Worm (Caenorhabditis elegans) whole organism, L3 larva: ENCODE data around the gene ptd-2.

Experiments used
- ZK546.5 ChIP-seq: sonication (generic microtip); optimal IDR thresholded peaks from 2 replicates; lab custom pipeline; 2017; ENCODE audit warnings: missing biosample characterization, missing genetic modification characterization
- ceh-82 ChIP-seq: fragments of 150-350 bp; optimal IDR thresholded peaks from 2 replicates; lab custom pipeline; 2014; ENCODE audit warnings: missing biosample characterization, missing genetic modification characterization
- egl-27 ChIP-seq: sonication (generic microtip); optimal IDR thresholded peaks from 4 replicates; lab custom pipeline; 2017; ENCODE audit warnings: missing biosample characterization, missing genetic modification reagents, missing genetic modification characterization
- elt-2 ChIP-seq: sonication (generic microtip); optimal IDR thresholded peaks from 2 replicates; lab custom pipeline; 2016; ENCODE audit warnings: missing genetic modification reagents, mild to moderate bottlenecking, missing genetic modification characterization, missing compliant biosample characterization
- fkh-10 ChIP-seq: sonication (generic microtip); optimal IDR thresholded peaks from 2 replicates; lab custom pipeline; 2017; ENCODE audit warnings: missing biosample characterization, missing genetic modification reagents, missing genetic modification characterization
- nfya-1 ChIP-seq: sonication (generic microtip); optimal IDR thresholded peaks from 2 replicates; lab custom pipeline; 2017; ENCODE audit warnings: missing genetic modification characterization, mild to moderate bottlenecking, missing compliant biosample characterization, antibody characterized with exemption, moderate library complexity; ENCODE audit not compliant: insufficient read depth
- nhr-11 ChIP-seq: fragments of 150-350 bp; optimal IDR thresholded peaks from 2 replicates; lab custom pipeline; 2014; ENCODE audit warnings: missing biosample characterization, missing genetic modification characterization
- nhr-12 ChIP-seq: fragments of 150-350 bp; optimal IDR thresholded peaks from 2 replicates; lab custom pipeline; 2014; ENCODE audit warnings: missing biosample characterization, missing genetic modification characterization
- nhr-76 ChIP-seq: fragments of 150-350 bp; sonication (generic microtip); optimal IDR thresholded peaks from 5 replicates; lab custom pipeline; 2014; ENCODE audit warnings: missing biosample characterization, missing genetic modification characterization
- pha-4 ChIP-seq: fragments of 150-350 bp; optimal IDR thresholded peaks from 2 replicates; lab custom pipeline; 2014; ENCODE audit warnings: missing biosample characterization, missing genetic modification reagents, missing genetic modification characterization
- sea-2 ChIP-seq: fragments of 150-350 bp; sonication (generic microtip); optimal IDR thresholded peaks from 4 replicates; lab custom pipeline; 2014; ENCODE audit warnings: missing biosample characterization, missing genetic modification reagents, missing genetic modification characterization
- snpc-4 ChIP-seq: fragments of 150-350 bp; optimal IDR thresholded peaks from 2 replicates; lab custom pipeline; 2014; ENCODE audit warnings: missing biosample characterization, missing genetic modification characterization
- unc-62 ChIP-seq: fragments of 150-350 bp; sonication (generic microtip); optimal IDR thresholded peaks from 4 replicates; lab custom pipeline; 2014; ENCODE audit warnings: missing biosample characterization, missing genetic modification reagents, missing genetic modification characterization
- ztf-4 ChIP-seq: fragments of 150-350 bp; optimal IDR thresholded peaks from 2 replicates; lab custom pipeline; 2014; ENCODE audit warnings: missing biosample characterization, missing genetic modification characterization

DNA sequence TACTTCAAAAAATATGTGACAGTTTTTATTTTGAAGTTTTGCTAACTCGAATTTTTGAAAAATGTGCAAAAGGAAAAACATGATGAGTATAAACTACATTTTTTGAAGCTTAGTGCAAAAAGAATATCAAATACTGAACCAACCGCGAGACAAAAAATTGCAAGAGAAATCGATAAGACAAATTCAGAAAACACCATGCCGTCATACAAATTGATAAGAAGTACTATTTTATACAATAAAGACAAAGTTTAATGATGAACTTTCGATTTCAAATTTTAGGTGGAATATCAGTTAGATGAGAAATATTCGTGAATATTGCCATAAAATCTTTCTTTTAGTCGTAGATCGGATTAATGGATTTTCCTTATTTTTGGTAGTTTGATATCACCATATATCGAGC is 12.7 kb downstream of the ptd-2 start:
- TF ChIP-seq ceh-82 (tag; lab: Kevin White, UChicago) (no peak), fkh-10 (no peak), nhr-11 (no peak), nhr-76 (tag; lab: Kevin White, UChicago) (no peak), nfya-1 (tag; lab: Kevin White, UChicago) (no peak), ZK546.5 (tag; lab: Kevin White, UChicago) (no peak), pha-4 (tag; lab: Kevin White, UChicago) (no peak), sea-2 (no peak), nhr-12 (no peak), snpc-4 (no peak), egl-27 (tag; lab: Kevin White, UChicago) (no peak), unc-62 (no peak), elt-2 (tag; lab: Kevin White, UChicago) (peak; percentile 50), ztf-4 (tag; lab: Kevin White, UChicago) (no peak)
